Fruit fly (Drosophila melanogaster) whole organism, pupa: ENCODE results near the gene CG14448.

ENCODE experiments used
- CG10348 ChIP-seq: fragments of 200-800 bp; sonication (Bioruptor generic); IDR thresholded peaks from 2 replicates; pipeline ENCODE4 v1.3.6; 2022; ENCODE audit warnings: missing biosample characterization, missing genetic modification characterization
- CG12605 ChIP-seq: fragments of 200-800 bp; sonication (Bioruptor generic); IDR thresholded peaks from 2 replicates; pipeline ENCODE4 v1.3.6; 2022; ENCODE audit warnings: missing biosample characterization, missing genetic modification characterization
- CG13204 ChIP-seq: fragments of 200-800 bp; sonication (Bioruptor generic); optimal IDR thresholded peaks from 2 replicates; lab custom pipeline; 2018; ENCODE audit warnings: missing biosample characterization, mild to moderate bottlenecking, missing genetic modification characterization, moderate library complexity
- CG14655 ChIP-seq: fragments of 200-800 bp; sonication (Bioruptor generic); optimal IDR thresholded peaks from 3 replicates; lab custom pipeline; 2017; ENCODE audit warnings: mild to moderate bottlenecking, missing biosample characterization, missing genetic modification reagents, missing genetic modification characterization
- CG15710 ChIP-seq: fragments of 200-800 bp; sonication (Bioruptor generic); optimal IDR thresholded peaks from 2 replicates; lab custom pipeline; 2018; ENCODE audit warnings: missing biosample characterization, mild to moderate bottlenecking, missing genetic modification characterization, moderate library complexity
- CG17806 ChIP-seq: fragments of 200-800 bp; sonication (Bioruptor generic); optimal IDR thresholded peaks from 2 replicates; lab custom pipeline; 2018; ENCODE audit warnings: missing biosample characterization, mild to moderate bottlenecking, missing genetic modification characterization, moderate library complexity
- CG32121 ChIP-seq: fragments of 200-800 bp; sonication (Bioruptor generic); IDR thresholded peaks from 2 replicates; pipeline ENCODE4 v1.3.6; 2022; ENCODE audit warnings: missing biosample characterization, missing genetic modification characterization
- CG34367 ChIP-seq: fragments of 200-800 bp; sonication (Bioruptor generic); optimal IDR thresholded peaks from 2 replicates; lab custom pipeline; 2018; ENCODE audit warnings: missing biosample characterization, mild to moderate bottlenecking, missing genetic modification characterization
- CG4496 ChIP-seq: fragments of 200-800 bp; sonication (Bioruptor generic); IDR thresholded peaks from 3 replicates; pipeline ENCODE4 v1.3.6; 2022; ENCODE audit warnings: missing biosample characterization, missing genetic modification characterization
- CG8159 ChIP-seq: fragments of 200-800 bp; sonication (Bioruptor generic); optimal IDR thresholded peaks from 3 replicates; lab custom pipeline; 2018; ENCODE audit warnings: missing biosample characterization, mild to moderate bottlenecking, missing genetic modification characterization, moderate library complexity
- CG8301 ChIP-seq: fragments of 200-800 bp; sonication (Bioruptor generic); optimal IDR thresholded peaks from 2 replicates; lab custom pipeline; 2018; ENCODE audit warnings: missing biosample characterization, mild to moderate bottlenecking, missing genetic modification characterization
- CG9948 ChIP-seq: fragments of 200-800 bp; sonication (Bioruptor generic); optimal IDR thresholded peaks from 2 replicates; lab custom pipeline; 2018; ENCODE audit warnings: missing biosample characterization, mild to moderate bottlenecking, missing genetic modification characterization, moderate library complexity
- D1 ChIP-seq: fragments of 200-800 bp; sonication (Bioruptor generic); optimal IDR thresholded peaks from 2 replicates; lab custom pipeline; 2018; ENCODE audit warnings: missing biosample characterization, mild to moderate bottlenecking, missing genetic modification characterization, moderate library complexity
- EcR ChIP-seq: fragments of 200-800 bp; sonication (Bioruptor generic); optimal IDR thresholded peaks from 3 replicates; lab custom pipeline; 2019; ENCODE audit warnings: missing biosample characterization, missing genetic modification characterization, mild to moderate bottlenecking, moderate library complexity, missing genetic modification reagents
- Ets98B ChIP-seq: fragments of 200-800 bp; sonication (Bioruptor generic); IDR thresholded peaks from 2 replicates; pipeline ENCODE4 v1.3.6; 2022; ENCODE audit warnings: missing biosample characterization, missing genetic modification characterization
- Pif1A ChIP-seq: fragments of 200-800 bp; sonication (Bioruptor generic); optimal IDR thresholded peaks from 3 replicates; lab custom pipeline; 2016; ENCODE audit warnings: missing biosample characterization, missing genetic modification characterization
- Pif1B ChIP-seq: fragments of 200-800 bp; sonication (Bioruptor generic); optimal IDR thresholded peaks from 3 replicates; lab custom pipeline; 2016; ENCODE audit warnings: missing biosample characterization, missing genetic modification characterization
- Snoo ChIP-seq: fragments of 200-800 bp; sonication (Bioruptor generic); optimal IDR thresholded peaks from 3 replicates; lab custom pipeline; 2017; ENCODE audit warnings: missing biosample characterization, mild to moderate bottlenecking, missing genetic modification characterization, inconsistent platforms
- fd96Ca ChIP-seq: fragments of 200-800 bp; sonication (Bioruptor generic); IDR thresholded peaks from 3 replicates; pipeline ENCODE4 v1.3.6; 2022; ENCODE audit warnings: missing biosample characterization, missing genetic modification characterization
- gl ChIP-seq: fragments of 200-800 bp; sonication (Bioruptor generic); optimal IDR thresholded peaks from 2 replicates; lab custom pipeline; 2018; ENCODE audit warnings: missing biosample characterization, mild to moderate bottlenecking, missing genetic modification characterization
- rn ChIP-seq: fragments of 200-800 bp; sonication (Bioruptor generic); IDR thresholded peaks from 2 replicates; pipeline ENCODE4 v1.3.6; 2022; ENCODE audit warnings: missing biosample characterization, missing genetic modification characterization

Gene CG14448

dm6 chr3L:22830132-22830697 is 42.0 kb downstream of the CG14448 start:
- TF ChIP-seq CG17806: no peak
- no peak for TF ChIP-seq rn
- no peak for TF ChIP-seq Snoo (tag; lab: Kevin White, UChicago)
- no peak for TF ChIP-seq CG8159
- TF ChIP-seq CG9948 (tag; lab: Kevin White, UChicago): no peak
- no peak for TF ChIP-seq D1 (tag; lab: Kevin White, UChicago)
- TF ChIP-seq EcR (GFP tag; lab: Kevin White, UChicago): no peak
- no peak for TF ChIP-seq Pif1A

dm6 chr3L:22835144-22835964 is 47.1 kb downstream of the CG14448 start, which contains the start of gene jim:
Gene jim, minus strand, starts transcription at chr3L:22835194.
- peak; percentile 38 for TF ChIP-seq CG34367 (tag; lab: Kevin White, UChicago)
- peak; percentile 88 for TF ChIP-seq EcR (GFP tag; lab: Kevin White, UChicago)
- peak; percentile 56 for TF ChIP-seq Pif1B
- TF ChIP-seq CG8159: peak; percentile 23
- TF ChIP-seq CG4496 (GFP tag; lab: Robert Waterston, UW): no peak; the same call in 1 of the 3 replicates
- peak; percentile 67 for TF ChIP-seq Snoo (tag; lab: Kevin White, UChicago)
- no peak for TF ChIP-seq Pif1A
- peak; percentile 82; the same call in 2 of the 3 replicates for TF ChIP-seq fd96Ca
- TF ChIP-seq CG8301: peak; percentile 33
- peak; percentile 60; the same call in 1 of the 2 replicates for TF ChIP-seq CG32121 (GFP tag; lab: Robert Waterston, UW)
- peak; percentile 68 for TF ChIP-seq Ets98B (GFP tag; lab: Robert Waterston, UW)
- peak; percentile 48 for TF ChIP-seq CG14655 (GFP tag; lab: Kevin White, UChicago)
- peak; percentile 92 for TF ChIP-seq CG13204
- TF ChIP-seq CG15710 (tag; lab: Kevin White, UChicago): peak; percentile 44
- peak; percentile 80 for TF ChIP-seq CG12605
- peak; percentile 71 for TF ChIP-seq gl (tag; lab: Kevin White, UChicago)
- no peak for TF ChIP-seq rn
- 0 out of 2 replicates have a peak, but pooled peaks have one; percentile 15 for TF ChIP-seq CG10348 (GFP tag; lab: Robert Waterston, UW)
- no peak for TF ChIP-seq CG9948 (tag; lab: Kevin White, UChicago)
- TF ChIP-seq CG17806: no peak
- no peak for TF ChIP-seq D1 (tag; lab: Kevin White, UChicago)

- TF ChIP-seq rn (no peak), CG14655 (GFP tag; lab: Kevin White, UChicago) (no peak), CG8301 (no peak), CG32121 (GFP tag; lab: Robert Waterston, UW) (no peak), EcR (GFP tag; lab: Kevin White, UChicago) (no peak), CG34367 (tag; lab: Kevin White, UChicago) (no peak), CG4496 (GFP tag; lab: Robert Waterston, UW) (no peak), Pif1B (no peak)
Observed at dm6 chr3L:22836768-22837167, 48.5 kb downstream of the CG14448 start, which contains the start of the genes CG11226 and CG45428. Gene CG11226, plus strand, starts transcription at chr3L:22837068. Gene CG45428, minus strand, starts transcription at chr3L:22837070.

dm6 chr3L:22837651-22838614 is 49.7 kb downstream of the CG14448 start:
- TF ChIP-seq CG17806 (no peak), CG4496 (GFP tag; lab: Robert Waterston, UW) (peak; percentile 74; the same call in 1 of the 3 replicates), CG12605 (peak; percentile 57), Ets98B (GFP tag; lab: Robert Waterston, UW) (peak; percentile 65), CG8159 (no peak), gl (tag; lab: Kevin White, UChicago) (no peak), EcR (GFP tag; lab: Kevin White, UChicago) (peak; percentile 53), CG14655 (GFP tag; lab: Kevin White, UChicago) (peak; percentile 9), CG8301 (no peak), CG32121 (GFP tag; lab: Robert Waterston, UW) (peak; percentile 62; the same call in 1 of the 2 replicates), rn (no peak), Pif1B (no peak), fd96Ca (peak; percentile 46; the same call in 2 of the 3 replicates), CG13204 (no peak)
